Fruit fly (Drosophila melanogaster) whole organism, embryonic: ENCODE measurements around the gene CG4459.

Experiments used
- Abd-B ChIP-seq: fragments of 200-800 bp; sonication (Bioruptor generic); optimal IDR thresholded peaks from 2 replicates; lab custom pipeline; 2018; ENCODE audit warnings: missing biosample characterization, mild to moderate bottlenecking, missing genetic modification characterization, moderate library complexity
- B-H2 ChIP-seq: fragments of 200-800 bp; sonication (Bioruptor generic); optimal IDR thresholded peaks from 2 replicates; lab custom pipeline; 2018; ENCODE audit warnings: missing biosample characterization, mild to moderate bottlenecking, missing genetic modification characterization
- Blimp-1 ChIP-seq: fragments of 200-800 bp; sonication (Bioruptor generic); optimal IDR thresholded peaks from 3 replicates; lab custom pipeline; 2018; ENCODE audit warnings: missing biosample characterization, missing genetic modification characterization, mild to moderate bottlenecking, moderate library complexity, missing genetic modification reagents
- CG10959 ChIP-seq: fragments of 200-800 bp; sonication (Bioruptor generic); IDR thresholded peaks from 2 replicates; pipeline ENCODE4 v1.3.6; 2022; ENCODE audit warnings: missing biosample characterization, missing genetic modification characterization
- CG10979 ChIP-seq: fragments of 200-800 bp; sonication (Bioruptor generic); optimal IDR thresholded peaks from 2 replicates; lab custom pipeline; 2018; ENCODE audit warnings: missing biosample characterization, mild to moderate bottlenecking, missing genetic modification characterization, moderate library complexity
- CG11085 ChIP-seq: fragments of 200-800 bp; sonication (Bioruptor generic); IDR thresholded peaks from 2 replicates; pipeline ENCODE4 v1.3.6; 2022; ENCODE audit warnings: missing biosample characterization, missing genetic modification characterization
- CG13287 ChIP-seq: fragments of 200-800 bp; sonication (Bioruptor generic); IDR thresholded peaks from 2 replicates; pipeline ENCODE4 v1.3.6; 2022; ENCODE audit warnings: missing biosample characterization, missing genetic modification characterization; ENCODE audit not compliant: partially characterized antibody
- CG13624 ChIP-seq: fragments of 200-800 bp; sonication (Bioruptor generic); optimal IDR thresholded peaks from 2 replicates; lab custom pipeline; 2016; ENCODE audit warnings: missing biosample characterization, missing genetic modification characterization
- CG13894 ChIP-seq: fragments of 200-800 bp; sonication (Bioruptor generic); optimal IDR thresholded peaks from 3 replicates; lab custom pipeline; 2018; ENCODE audit warnings: missing biosample characterization, mild to moderate bottlenecking, missing genetic modification characterization, moderate library complexity
- CG17328 ChIP-seq: fragments of 200-800 bp; sonication (Bioruptor generic); IDR thresholded peaks from 2 replicates; pipeline ENCODE4 v1.3.6; 2022; ENCODE audit warnings: missing biosample characterization, missing genetic modification characterization
- CG17385 ChIP-seq: fragments of 200-800 bp; sonication (Bioruptor generic); optimal IDR thresholded peaks from 3 replicates; lab custom pipeline; 2018; ENCODE audit warnings: missing biosample characterization, mild to moderate bottlenecking, missing genetic modification characterization
- CG1792 ChIP-seq: fragments of 200-800 bp; sonication (Bioruptor generic); optimal IDR thresholded peaks from 2 replicates; lab custom pipeline; 2016; ENCODE audit warnings: missing biosample characterization, missing genetic modification characterization
- CG1832 ChIP-seq: fragments of 200-800 bp; sonication (Bioruptor generic); optimal IDR thresholded peaks from 2 replicates; lab custom pipeline; 2017; ENCODE audit warnings: missing biosample characterization, mild to moderate bottlenecking, missing genetic modification characterization, inconsistent platforms
- CG30403 ChIP-seq: fragments of 200-800 bp; sonication (Bioruptor generic); optimal IDR thresholded peaks from 3 replicates; lab custom pipeline; 2016; ENCODE audit warnings: missing biosample characterization, missing genetic modification characterization
- CG30431 ChIP-seq: fragments of 200-800 bp; sonication (Bioruptor generic); optimal IDR thresholded peaks from 2 replicates; lab custom pipeline; 2017; ENCODE audit warnings: missing biosample characterization, missing genetic modification characterization
- CG31388 ChIP-seq: fragments of 200-800 bp; sonication (Bioruptor generic); optimal IDR thresholded peaks from 2 replicates; lab custom pipeline; 2016; ENCODE audit warnings: missing biosample characterization, missing genetic modification characterization
- CG32772 ChIP-seq: fragments of 200-800 bp; sonication (Bioruptor generic); IDR thresholded peaks from 2 replicates; pipeline ENCODE4 v1.3.6; 2022; ENCODE audit warnings: missing biosample characterization, missing genetic modification characterization
- CG43689 ChIP-seq: fragments of 200-800 bp; sonication (Bioruptor generic); IDR thresholded peaks from 2 replicates; pipeline ENCODE4 v1.3.6; 2022; ENCODE audit warnings: missing biosample characterization, missing genetic modification characterization
- CG7372 ChIP-seq: fragments of 200-800 bp; sonication (Bioruptor generic); IDR thresholded peaks from 2 replicates; pipeline ENCODE4 v1.3.6; 2022; ENCODE audit warnings: missing biosample characterization, missing genetic modification characterization
- CG7928 ChIP-seq: fragments of 200-800 bp; sonication (Bioruptor generic); optimal IDR thresholded peaks from 2 replicates; lab custom pipeline; 2017; ENCODE audit warnings: missing biosample characterization, mild to moderate bottlenecking, missing genetic modification characterization
- CG8478 ChIP-seq: fragments of >200 bp; optimal IDR thresholded peaks from 2 replicates; lab custom pipeline; 2018
- Fer1 ChIP-seq: fragments of 200-800 bp; sonication (Bioruptor generic); optimal IDR thresholded peaks from 2 replicates; lab custom pipeline; 2017; ENCODE audit warnings: missing biosample characterization, mild to moderate bottlenecking, missing genetic modification characterization
- Mrtf ChIP-seq: fragments of 200-800 bp; sonication (Bioruptor generic); IDR thresholded peaks from 3 replicates; pipeline ENCODE4 v1.3.6; 2022; ENCODE audit warnings: missing biosample characterization, missing genetic modification characterization
- PHDP ChIP-seq: fragments of 200-800 bp; sonication (Bioruptor generic); optimal IDR thresholded peaks from 3 replicates; lab custom pipeline; 2018; ENCODE audit warnings: missing biosample characterization, mild to moderate bottlenecking, missing genetic modification characterization, moderate library complexity
- Pdp1 ChIP-seq, 2 experiments: fragments of 200-800 bp; sonication (Bioruptor generic); optimal IDR thresholded peaks; 3 replicates each; lab custom pipeline; 2016; ENCODE audit warnings: missing biosample characterization in 2 of 2, missing genetic modification characterization in 2 of 2, mild to moderate bottlenecking in 1 of 2, moderate library complexity in 1 of 2
- Taf1 ChIP-seq: fragments of 200-800 bp; sonication (Bioruptor generic); IDR thresholded peaks from 2 replicates; pipeline ENCODE4 v1.3.6; 2022; ENCODE audit warnings: missing biosample characterization, missing genetic modification characterization
- abd-A ChIP-seq: fragments of 200-800 bp; sonication (Bioruptor generic); optimal IDR thresholded peaks from 3 replicates; lab custom pipeline; 2019; ENCODE audit warnings: missing biosample characterization, mild to moderate bottlenecking, missing genetic modification characterization, moderate library complexity
- ase ChIP-seq: fragments of 200-800 bp; sonication (Bioruptor generic); IDR thresholded peaks from 3 replicates; pipeline ENCODE4 v1.3.6; 2022; ENCODE audit warnings: missing biosample characterization, missing genetic modification characterization
- eve ChIP-seq, 2 experiments: fragments of >200 bp; optimal IDR thresholded peaks; 2 replicates each; lab custom pipeline; 2017; ENCODE audit warnings: missing biosample characterization in 2 of 2, missing genetic modification characterization in 2 of 2
- fd102C ChIP-seq: fragments of 200-800 bp; sonication (Bioruptor generic); optimal IDR thresholded peaks from 2 replicates; lab custom pipeline; 2018; ENCODE audit warnings: missing biosample characterization, mild to moderate bottlenecking, missing genetic modification characterization, moderate library complexity
- gsb-n ChIP-seq: fragments of 200-800 bp; sonication (Bioruptor generic); optimal IDR thresholded peaks from 3 replicates; lab custom pipeline; 2018; ENCODE audit warnings: missing biosample characterization, mild to moderate bottlenecking, missing genetic modification characterization
- ken ChIP-seq: fragments of 200-800 bp; sonication (Bioruptor generic); IDR thresholded peaks from 3 replicates; pipeline ENCODE4 v1.3.6; 2022; ENCODE audit warnings: missing biosample characterization, missing genetic modification characterization
- klu ChIP-seq: fragments of 200-800 bp; sonication (Bioruptor generic); IDR thresholded peaks from 2 replicates; pipeline ENCODE4 v1.3.6; 2022; ENCODE audit warnings: missing biosample characterization, missing genetic modification characterization
- knrl ChIP-seq: fragments of 200-800 bp; sonication (Bioruptor generic); IDR thresholded peaks from 3 replicates; pipeline ENCODE4 v1.3.6; 2022; ENCODE audit warnings: missing biosample characterization, missing genetic modification characterization; ENCODE audit not compliant: partially characterized antibody
- lola ChIP-seq, 3 experiments: fragments of >200 bp in 2 of 3; fragments of 200-800 bp in 1 of 3; sonication (Bioruptor generic) in 1 of 3; optimal IDR thresholded peaks; 2 replicates each; lab custom pipeline; 2017 to 2019; ENCODE audit warnings: missing biosample characterization in 3 of 3, missing genetic modification characterization in 3 of 3, mild to moderate bottlenecking in 1 of 3, moderate library complexity in 1 of 3
- p53 ChIP-seq: fragments of 200-800 bp; sonication (Bioruptor generic); optimal IDR thresholded peaks from 2 replicates; lab custom pipeline; 2016; ENCODE audit warnings: missing biosample characterization, missing genetic modification characterization
- salm ChIP-seq: fragments of 200-800 bp; sonication (Bioruptor generic); optimal IDR thresholded peaks from 2 replicates; lab custom pipeline; 2018; ENCODE audit warnings: missing biosample characterization, mild to moderate bottlenecking, missing genetic modification characterization
- schlank ChIP-seq: fragments of 200-800 bp; sonication (Bioruptor generic); optimal IDR thresholded peaks from 2 replicates; lab custom pipeline; 2018; ENCODE audit warnings: missing biosample characterization, mild to moderate bottlenecking, missing genetic modification characterization
- scrt ChIP-seq: fragments of 200-800 bp; sonication (Bioruptor generic); optimal IDR thresholded peaks from 2 replicates; lab custom pipeline; 2018; ENCODE audit warnings: missing biosample characterization, mild to moderate bottlenecking, missing genetic modification characterization, moderate library complexity
- shn ChIP-seq: fragments of 200-800 bp; sonication (Bioruptor generic); optimal IDR thresholded peaks from 3 replicates; lab custom pipeline; 2016; ENCODE audit warnings: missing biosample characterization, missing genetic modification characterization
- sob ChIP-seq: fragments of 200-800 bp; sonication (Bioruptor generic); IDR thresholded peaks from 2 replicates; pipeline ENCODE4 v1.3.6; 2022; ENCODE audit warnings: missing biosample characterization, missing genetic modification characterization
- wor ChIP-seq: fragments of 200-800 bp; sonication (Bioruptor generic); IDR thresholded peaks from 2 replicates; pipeline ENCODE4 v1.3.6; 2022; ENCODE audit warnings: missing biosample characterization, missing genetic modification characterization

The CG4459 gene

DNA sequence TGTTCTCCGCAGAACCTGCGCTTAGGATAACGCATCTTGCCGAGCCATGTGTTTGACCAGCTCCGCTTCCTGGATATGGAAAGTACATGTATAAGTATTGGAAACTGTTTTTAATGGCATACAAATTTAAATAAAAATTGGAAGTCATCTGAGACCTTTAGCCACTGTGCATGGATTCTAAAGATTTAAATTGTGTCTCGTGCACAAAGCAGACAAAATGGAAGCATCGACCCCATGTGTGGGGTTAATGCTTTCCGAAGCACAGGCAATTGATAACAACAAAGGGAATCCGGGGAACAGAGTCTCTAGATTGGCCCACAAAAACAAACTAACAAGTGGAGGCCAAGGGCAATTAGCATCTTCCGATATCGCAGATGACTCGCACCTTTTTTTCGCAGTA is 26.7 kb downstream of the CG4459 start:
- TF ChIP-seq ase (GFP tag; lab: Robert Waterston, UW) (no peak), CG30403 (GFP tag; lab: Kevin White, UChicago) (no peak), CG32772 (GFP tag; lab: Robert Waterston, UW) (no peak), CG11085 (GFP tag; lab: Robert Waterston, UW) (no peak), salm (tag; lab: Kevin White, UChicago) (no peak), CG17385 (no peak), CG17328 (GFP tag; lab: Robert Waterston, UW) (no peak), shn (no peak), CG1832 (no peak), gsb-n (tag; lab: Kevin White, UChicago) (no peak), CG1792 (GFP tag; lab: Kevin White, UChicago) (no peak), CG8478 (no peak), ken (no peak), sob (GFP tag; lab: Robert Waterston, UW) (no peak), knrl (no peak), CG13287 (GFP tag; lab: Robert Waterston, UW) (no peak), Blimp-1 (GFP tag; lab: Kevin White, UChicago) (no peak)

- TF ChIP-seq CG7928 (no peak), CG10979 (tag; lab: Kevin White, UChicago) (peak; percentile 6), CG7372 (GFP tag; lab: Robert Waterston, UW) (peak; percentile 93), abd-A (tag; lab: Kevin White, UChicago) (no peak), eve (GFP tag; optimal IDR thresholded peaks at IDR 0.05; lab: Kevin White, UChicago) (no peak), Abd-B (GFP tag; lab: Kevin White, UChicago) (no peak), schlank (tag; lab: Kevin White, UChicago) (no peak), Mrtf (GFP tag; lab: Robert Waterston, UW) (no peak), p53 (GFP tag; lab: Kevin White, UChicago) (no peak), Pdp1 (GFP tag; optimal IDR thresholded peaks at IDR 0.05; lab: Kevin White, UChicago) (peak in 1 of 2 experiments; percentile 62), lola (GFP tag; optimal IDR thresholded peaks at IDR 0.05; lab: Kevin White, UChicago) (no peak), wor (GFP tag; lab: Robert Waterston, UW) (no peak), CG31388 (no peak), CG13894 (no peak), Fer1 (GFP tag; lab: Kevin White, UChicago) (no peak), B-H2 (GFP tag; lab: Kevin White, UChicago) (no peak), CG30431 (GFP tag; lab: Kevin White, UChicago) (no peak), CG10959 (0 out of 2 replicates have a peak, but pooled peaks have one; percentile 17), scrt (GFP tag; lab: Kevin White, UChicago) (no peak), fd102C (GFP tag; lab: Kevin White, UChicago) (no peak), PHDP (tag; lab: Kevin White, UChicago) (no peak), CG13624 (GFP tag; lab: Kevin White, UChicago) (no peak), Taf1 (no peak), klu (GFP tag; lab: Robert Waterston, UW) (no peak), CG43689 (GFP tag; lab: Robert Waterston, UW) (no peak)
Observed at dm6 chr3R:19895305-19895704, 33.1 kb downstream of the CG4459 start.
